Worm (Caenorhabditis elegans) whole organism, L1 larva: ENCODE results near the gene srh-250.

Experiments
- C16A3.4 ChIP-seq: fragments of 150-350 bp; optimal IDR thresholded peaks from 2 replicates; lab custom pipeline; 2014; ENCODE audit warnings: missing biosample characterization, missing genetic modification characterization
- F16B12.6 ChIP-seq: fragments of 150-350 bp; optimal IDR thresholded peaks from 2 replicates; lab custom pipeline; 2014; ENCODE audit warnings: missing biosample characterization, missing genetic modification characterization
- alr-1 ChIP-seq: fragments of 200-800 bp; sonication (Bioruptor generic); optimal IDR thresholded peaks from 2 replicates; lab custom pipeline; 2018; ENCODE audit warnings: borderline replicate concordance, mild to moderate bottlenecking, missing genetic modification characterization, missing compliant biosample characterization
- aly-2 ChIP-seq: fragments of 150-350 bp; optimal IDR thresholded peaks from 2 replicates; lab custom pipeline; 2014; ENCODE audit warnings: missing biosample characterization, missing genetic modification characterization
- ceh-63 ChIP-seq: fragments of 200-800 bp; sonication (Bioruptor generic); optimal IDR thresholded peaks from 2 replicates; lab custom pipeline; 2018; ENCODE audit warnings: mild to moderate bottlenecking, missing genetic modification characterization, missing compliant biosample characterization
- ceh-82 ChIP-seq, 3 experiments: fragments of 150-350 bp in 1 of 3; sonication (generic microtip) in 2 of 3; optimal IDR thresholded peaks; 2 replicates each; lab custom pipeline; 2014 to 2017; ENCODE audit warnings: missing biosample characterization in 3 of 3, missing genetic modification characterization in 3 of 3
- ceh-88 ChIP-seq: fragments of 200-800 bp; sonication (Bioruptor generic); IDR thresholded peaks from 2 replicates; pipeline ENCODE4 v1.3.6; 2022; ENCODE audit warnings: missing genetic modification characterization, missing compliant biosample characterization
- ceh-90 ChIP-seq: sonication (generic microtip); optimal IDR thresholded peaks from 2 replicates; lab custom pipeline; 2016; ENCODE audit warnings: missing genetic modification characterization, missing compliant biosample characterization
- ces-1 ChIP-seq: fragments of 150-350 bp; optimal IDR thresholded peaks from 2 replicates; lab custom pipeline; 2014; ENCODE audit warnings: missing biosample characterization, missing genetic modification reagents, missing genetic modification characterization
- dsc-1 ChIP-seq: sonication (generic microtip); optimal IDR thresholded peaks from 2 replicates; lab custom pipeline; 2016; ENCODE audit warnings: mild to moderate bottlenecking, missing genetic modification characterization, missing compliant biosample characterization
- efl-1 ChIP-seq, 4 experiments: fragments of 150-350 bp; optimal IDR thresholded peaks in 3 of 4; peaks in 1 of 4; 1 replicate in 1 of 4; 2 replicates in 3 of 4; lab custom pipeline; 2014; ENCODE audit warnings: missing biosample characterization in 2 of 4, missing genetic modification characterization in 2 of 4, missing genetic modification reagents in 2 of 4
- elt-2 ChIP-seq: sonication (generic microtip); optimal IDR thresholded peaks from 2 replicates; lab custom pipeline; 2016; ENCODE audit warnings: missing genetic modification characterization, mild to moderate bottlenecking, inconsistent platforms, missing compliant biosample characterization, missing genetic modification reagents
- elt-3 ChIP-seq, 6 experiments: fragments of 150-350 bp in 1 of 6; sonication (generic microtip); optimal IDR thresholded peaks; 2 replicates each; lab custom pipeline; 2017 to 2018; ENCODE audit warnings: missing biosample characterization in 6 of 6, missing genetic modification characterization in 6 of 6, inconsistent platforms in 1 of 6
- fkh-8 ChIP-seq: sonication (generic microtip); optimal IDR thresholded peaks from 2 replicates; lab custom pipeline; 2016; ENCODE audit warnings: mild to moderate bottlenecking, missing genetic modification characterization, missing compliant biosample characterization
- hpl-2 ChIP-seq: fragments of 150-350 bp; optimal IDR thresholded peaks from 2 replicates; lab custom pipeline; 2014; ENCODE audit warnings: missing biosample characterization, missing genetic modification reagents, missing genetic modification characterization
- irx-1 ChIP-seq: sonication (generic microtip); optimal IDR thresholded peaks from 2 replicates; lab custom pipeline; 2016; ENCODE audit warnings: missing genetic modification characterization, missing compliant biosample characterization
- lin-14 ChIP-seq: fragments of 200-800 bp; sonication (Bioruptor generic); optimal IDR thresholded peaks from 2 replicates; lab custom pipeline; 2018; ENCODE audit warnings: mild to moderate bottlenecking, missing genetic modification characterization, moderate library complexity, missing compliant biosample characterization
- lsy-2 ChIP-seq, 2 experiments: fragments of 150-350 bp; optimal IDR thresholded peaks; 2 replicates each; lab custom pipeline; 2014; ENCODE audit warnings: missing biosample characterization in 2 of 2, missing genetic modification characterization in 2 of 2
- mdl-1 ChIP-seq, 2 experiments: fragments of 150-350 bp; optimal IDR thresholded peaks; 2 replicates each; lab custom pipeline; 2014 to 2017; ENCODE audit warnings: missing biosample characterization in 2 of 2, missing genetic modification characterization in 2 of 2, inconsistent platforms in 1 of 2
- mef-2 ChIP-seq: fragments of 150-350 bp; optimal IDR thresholded peaks from 2 replicates; lab custom pipeline; 2014; ENCODE audit warnings: missing biosample characterization, missing genetic modification characterization
- nhr-19 ChIP-seq: fragments of 200-800 bp; sonication (Bioruptor generic); conservative IDR thresholded peaks from 2 replicates; pipeline ENCODE4 v1.3.6; 2022; ENCODE audit warnings: missing genetic modification characterization, missing compliant biosample characterization
- nhr-20 ChIP-seq: sonication (generic microtip); optimal IDR thresholded peaks from 2 replicates; lab custom pipeline; 2016; ENCODE audit warnings: mild to moderate bottlenecking, missing genetic modification characterization, missing compliant biosample characterization
- nhr-71 ChIP-seq: sonication (generic microtip); optimal IDR thresholded peaks from 2 replicates; lab custom pipeline; 2016; ENCODE audit warnings: mild to moderate bottlenecking, missing genetic modification characterization, moderate library complexity, missing compliant biosample characterization
- nhr-76 ChIP-seq: sonication (generic microtip); optimal IDR thresholded peaks from 2 replicates; lab custom pipeline; 2017; ENCODE audit warnings: missing biosample characterization, missing genetic modification characterization
- nhr-77 ChIP-seq: fragments of 150-350 bp; optimal IDR thresholded peaks from 2 replicates; lab custom pipeline; 2014; ENCODE audit warnings: missing biosample characterization, missing genetic modification characterization
- nhr-85 ChIP-seq: sonication (generic microtip); peaks from one replicate; lab custom pipeline; 2016; ENCODE audit warnings: missing genetic modification characterization, inconsistent platforms, missing compliant biosample characterization
- pax-3 ChIP-seq: fragments of 200-800 bp; sonication (Bioruptor generic); optimal IDR thresholded peaks from 2 replicates; lab custom pipeline; 2018; ENCODE audit warnings: mild to moderate bottlenecking, missing genetic modification characterization, moderate library complexity, missing compliant biosample characterization
- sox-4 ChIP-seq: sonication (generic microtip); optimal IDR thresholded peaks from 2 replicates; lab custom pipeline; 2016; ENCODE audit warnings: missing genetic modification characterization, missing compliant biosample characterization
- tlp-1 ChIP-seq: fragments of 150-350 bp; optimal IDR thresholded peaks from 2 replicates; lab custom pipeline; 2014; ENCODE audit warnings: missing biosample characterization, missing genetic modification characterization
- unc-130 ChIP-seq: fragments of 150-350 bp; optimal IDR thresholded peaks from 2 replicates; lab custom pipeline; 2017; ENCODE audit warnings: missing biosample characterization, missing genetic modification characterization, inconsistent platforms
- vab-15 ChIP-seq: sonication (generic microtip); optimal IDR thresholded peaks from 2 replicates; lab custom pipeline; 2017; ENCODE audit warnings: missing genotype, mild to moderate bottlenecking, missing genetic modification characterization, missing compliant biosample characterization
- zip-4 ChIP-seq: fragments of 200-800 bp; sonication (Bioruptor generic); optimal IDR thresholded peaks from 2 replicates; lab custom pipeline; 2018; ENCODE audit warnings: mild to moderate bottlenecking, missing genetic modification characterization, moderate library complexity, missing compliant biosample characterization
- ztf-11 ChIP-seq, 2 experiments: sonication (generic microtip); optimal IDR thresholded peaks; 2 replicates each; lab custom pipeline; 2016 to 2017; ENCODE audit warnings: missing genetic modification characterization in 2 of 2, missing biosample characterization in 1 of 2, missing compliant biosample characterization in 1 of 2
- ztf-4 ChIP-seq: fragments of 150-350 bp; optimal IDR thresholded peaks from 2 replicates; lab custom pipeline; 2014; ENCODE audit warnings: missing biosample characterization, missing genetic modification characterization

Gene srh-250

DNA sequence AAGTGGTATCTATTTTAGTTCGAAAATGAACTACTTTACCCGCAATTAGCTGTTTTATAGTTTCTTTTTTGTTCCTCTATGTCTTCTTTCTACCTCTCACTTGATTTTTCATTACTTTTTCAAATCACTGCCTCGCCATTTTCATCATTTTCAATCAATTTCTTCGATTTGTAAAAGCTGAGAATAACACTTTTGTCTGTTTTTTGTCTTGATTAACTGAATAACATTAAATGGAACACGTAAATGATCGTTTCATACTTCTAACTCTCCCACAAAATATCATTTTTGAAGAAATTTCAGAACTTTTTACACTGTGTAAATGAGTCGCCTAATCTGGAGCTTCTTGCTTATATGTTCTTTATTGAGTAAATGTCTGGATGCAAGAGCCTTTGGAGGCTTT, 22.7 kb downstream of the srh-250 start, which contains the start of gene F53C3.4:
TSS of gene F53C3.4 (plus strand) at position 301 of the 400 bp plus-strand sequence.
- TF ChIP-seq ztf-4 (tag; lab: Kevin White, UChicago) (no peak), sox-4 (tag; lab: Kevin White, UChicago) (no peak), lin-14 (no peak), lsy-2 (tag; optimal IDR thresholded peaks at IDR 0.05; lab: Kevin White, UChicago) (no peak), fkh-8 (tag; lab: Kevin White, UChicago) (no peak), tlp-1 (tag; lab: Kevin White, UChicago) (no peak), hpl-2 (no peak)
- TF ChIP-seq, all 84 proteins: peak for 0

DNA sequence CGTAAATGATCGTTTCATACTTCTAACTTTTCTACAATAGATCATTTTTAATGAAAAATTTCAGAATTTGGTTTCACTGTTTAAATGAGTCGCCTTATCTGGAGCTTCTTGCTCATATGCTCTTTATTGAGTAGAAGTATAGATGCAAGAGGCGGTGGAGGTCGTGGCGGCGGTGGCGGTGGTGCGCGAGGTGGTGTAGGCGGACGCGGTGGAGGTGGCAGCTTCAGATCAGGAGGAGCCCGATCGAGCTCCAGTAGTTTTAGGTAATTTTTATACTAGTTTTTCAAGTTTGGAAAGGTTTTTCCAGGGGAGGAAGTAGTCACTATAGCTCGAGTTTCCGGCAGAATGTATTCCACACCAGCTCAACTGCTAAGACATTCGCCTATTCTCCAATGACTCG, 24.4 kb downstream of the srh-250 start, which contains the start of gene F53C3.3:
TSS of gene F53C3.3 (plus strand) at position 59 of the 400 bp plus-strand sequence.
- TF ChIP-seq nhr-85 (tag; lab: Kevin White, UChicago) (no peak), unc-130 (tag; lab: Kevin White, UChicago) (no peak), ceh-63 (no peak), pax-3 (tag; lab: Kevin White, UChicago) (no peak), dsc-1 (tag; lab: Kevin White, UChicago) (no peak), ces-1 (no peak), hpl-2 (no peak), ceh-90 (tag; lab: Kevin White, UChicago) (no peak), ceh-88 (GFP tag; lab: Robert Waterston, UW) (no peak), ceh-82 (tag; optimal IDR thresholded peaks at IDR 0.05; lab: Kevin White, UChicago) (no peak), mef-2 (tag; lab: Kevin White, UChicago) (no peak), sox-4 (tag; lab: Kevin White, UChicago) (no peak), vab-15 (tag; lab: Kevin White, UChicago) (no peak), aly-2 (tag; lab: Kevin White, UChicago) (no peak), elt-2 (tag; lab: Kevin White, UChicago) (no peak), tlp-1 (tag; lab: Kevin White, UChicago) (no peak), nhr-76 (no peak), alr-1 (tag; lab: Kevin White, UChicago) (no peak)

DNA sequence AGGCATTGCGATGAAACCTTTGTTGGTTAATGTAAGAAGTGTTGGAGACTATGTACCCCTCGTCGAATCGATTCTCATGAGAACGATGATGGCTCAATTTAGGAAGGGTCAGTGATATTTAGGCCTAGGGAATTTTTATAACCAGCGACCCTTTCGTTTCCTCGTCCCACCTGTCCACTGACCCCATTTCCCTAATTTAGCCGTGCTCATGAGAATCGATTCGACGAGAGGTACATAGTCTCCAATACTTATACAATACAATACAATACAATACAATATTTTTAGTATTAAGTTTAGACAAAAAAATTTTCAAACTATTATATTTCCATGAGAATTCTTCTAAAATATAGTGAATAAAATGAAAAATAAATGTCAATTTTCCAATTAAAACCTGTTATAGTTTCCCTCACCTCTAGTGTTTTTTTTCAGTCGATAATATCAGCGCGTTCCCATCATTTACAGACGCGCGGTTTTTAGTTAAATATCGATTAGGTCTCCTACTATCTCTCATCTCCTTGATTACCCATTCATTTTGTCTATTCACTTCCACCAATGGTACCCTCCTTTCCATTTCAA, 28.3 kb downstream of the srh-250 start, which contains the start of the genes F53C3.11 and fbxb-103:
TSS of gene F53C3.11 (minus strand) at position 101 of the 576 bp plus-strand sequence.
TSS of gene fbxb-103 (plus strand) at position 526 of the 576 bp plus-strand sequence.
- TF ChIP-seq nhr-77 (tag; lab: Kevin White, UChicago) (no peak), nhr-19 (no peak), nhr-20 (no peak), elt-3 (tag; optimal IDR thresholded peaks at IDR 0.05; lab: Kevin White, UChicago) (no peak), mef-2 (tag; lab: Kevin White, UChicago) (no peak), C16A3.4 (tag; lab: Kevin White, UChicago) (no peak), vab-15 (tag; lab: Kevin White, UChicago) (no peak)

DNA sequence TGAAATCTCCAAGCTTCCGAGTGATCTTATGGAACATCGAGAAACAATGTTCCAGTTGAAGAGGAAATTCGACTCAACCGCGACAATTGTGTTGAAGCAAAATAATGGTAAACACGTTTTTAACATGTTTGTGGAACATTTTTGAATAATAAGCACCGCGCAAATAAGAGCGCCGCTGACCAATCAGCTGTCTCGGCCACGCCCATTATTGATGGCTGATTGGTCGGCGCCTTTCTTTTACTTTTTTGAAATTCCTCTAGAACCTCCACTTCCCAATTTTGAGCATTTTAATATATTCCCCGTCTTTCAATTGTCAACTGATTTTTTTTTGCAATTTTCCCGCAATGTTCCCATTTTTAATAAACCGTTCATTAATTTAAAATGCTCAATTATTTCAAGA, 29.7 kb downstream of the srh-250 start:
- TF ChIP-seq nhr-19: no peak
- TF ChIP-seq ceh-82 (tag; optimal IDR thresholded peaks at IDR 0.05; lab: Kevin White, UChicago): no peak

DNA sequence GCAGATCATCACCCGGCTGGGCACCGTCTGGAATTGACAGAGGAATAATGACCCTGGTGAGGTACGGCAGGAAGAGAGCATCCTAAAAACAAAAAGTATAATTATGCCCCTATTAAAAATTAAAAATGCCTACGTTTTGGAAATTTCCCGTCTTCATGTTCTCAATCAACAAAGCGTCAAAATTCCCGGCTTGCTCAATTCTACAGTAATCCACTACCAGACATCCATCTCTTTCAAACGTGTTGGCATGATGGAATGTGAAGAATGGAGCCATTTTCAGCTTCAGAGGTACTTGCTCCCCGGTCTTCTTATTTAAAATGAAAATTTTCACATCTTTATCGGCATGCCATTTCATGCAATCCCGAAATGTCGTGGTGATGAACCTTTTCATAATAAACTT, 30.9 kb downstream of the srh-250 start:
- TF ChIP-seq alr-1 (tag; lab: Kevin White, UChicago): no peak
- no peak for TF ChIP-seq nhr-71 (tag; lab: Kevin White, UChicago)
- no peak for TF ChIP-seq ztf-11 (tag; optimal IDR thresholded peaks at IDR 0.05; lab: Kevin White, UChicago)
- no peak for TF ChIP-seq F16B12.6
- no peak for TF ChIP-seq ceh-90 (tag; lab: Kevin White, UChicago)
- no peak for TF ChIP-seq ztf-4 (tag; lab: Kevin White, UChicago)
- no peak for TF ChIP-seq nhr-76

DNA sequence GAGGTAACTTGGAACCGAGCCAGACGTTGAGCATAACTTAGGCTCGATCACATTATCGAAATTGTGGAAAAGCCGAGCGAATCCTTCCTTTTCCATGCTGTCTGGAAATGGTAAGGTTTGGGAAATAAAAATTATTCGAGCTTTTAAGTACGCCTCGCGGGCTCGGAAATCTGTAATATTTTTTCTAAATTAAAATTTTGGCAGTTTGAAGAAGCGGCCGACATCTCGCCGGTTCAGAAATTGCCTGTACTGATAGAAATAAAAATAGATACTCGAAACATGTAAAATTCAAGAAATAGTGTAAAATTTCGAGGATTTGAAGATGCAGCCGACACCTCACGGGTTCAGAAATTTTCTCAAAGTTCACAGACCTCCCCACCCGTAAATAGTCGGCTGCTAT, 32.3 kb downstream of the srh-250 start, which contains the start of gene bcmo-2:
TSS of gene bcmo-2 (minus strand) at position 101 of the 400 bp plus-strand sequence.
- no peak for TF ChIP-seq tlp-1 (tag; lab: Kevin White, UChicago)
- TF ChIP-seq mdl-1 (tag; optimal IDR thresholded peaks at IDR 0.05; lab: Kevin White, UChicago): no peak
- no peak for TF ChIP-seq irx-1 (tag; lab: Kevin White, UChicago)
- no peak for TF ChIP-seq ces-1
- TF ChIP-seq zip-4 (GFP tag; lab: Kevin White, UChicago): no peak
- TF ChIP-seq efl-1 (optimal IDR thresholded peaks at IDR 0.05; lab: Kevin White, UChicago): no peak
- TF ChIP-seq efl-1 (GFP tag; optimal IDR thresholded peaks at IDR 0.05 in 1 of 2; lab: Kevin White, UChicago): peak in 1 of 2 experiments; percentile 69
- TF ChIP-seq dsc-1 (tag; lab: Kevin White, UChicago): no peak
